Worm (Caenorhabditis elegans) whole organism, young adult: ENCODE measurements around the gene srt-52.

ENCODE experiments used
- B0035.1 ChIP-seq: sonication (generic microtip); optimal IDR thresholded peaks from 2 replicates; lab custom pipeline; 2016; ENCODE audit warnings: missing genetic modification characterization, mild to moderate bottlenecking, missing compliant biosample characterization, missing genotype, missing genetic modification reagents
- B0336.3 ChIP-seq: fragments of 200-800 bp; sonication (Bioruptor generic); IDR thresholded peaks from 2 replicates; pipeline ENCODE4 v1.3.6; 2022; ENCODE audit warnings: missing genetic modification characterization, missing compliant biosample characterization
- C06A6.2 ChIP-seq: fragments of 200-800 bp; sonication (Bioruptor generic); conservative IDR thresholded peaks from 2 replicates; pipeline ENCODE4 v1.3.6; 2022; ENCODE audit warnings: missing genetic modification characterization, missing compliant biosample characterization
- F33H1.4 ChIP-seq: fragments of 200-800 bp; sonication (Bioruptor generic); IDR thresholded peaks from 2 replicates; pipeline ENCODE4 v1.3.6; 2022; ENCODE audit warnings: missing genetic modification reagents, missing genetic modification characterization, missing compliant biosample characterization
- K11D2.4 ChIP-seq: fragments of 200-800 bp; sonication (Bioruptor generic); IDR thresholded peaks from 2 replicates; pipeline ENCODE4 v1.3.6; 2022; ENCODE audit warnings: missing genetic modification reagents, missing genetic modification characterization, missing compliant biosample characterization
- Y67H2A.10 ChIP-seq: fragments of 200-800 bp; sonication (Bioruptor generic); conservative IDR thresholded peaks from 2 replicates; pipeline ENCODE4 v1.3.6; 2022; ENCODE audit warnings: missing genetic modification reagents, missing genetic modification characterization, missing compliant biosample characterization
- Y79H2A.3 ChIP-seq: fragments of 200-800 bp; sonication (Bioruptor generic); conservative IDR thresholded peaks from 2 replicates; pipeline ENCODE4 v1.3.6; 2022; ENCODE audit warnings: missing genetic modification reagents, missing genetic modification characterization, missing compliant biosample characterization
- ZK185.1 ChIP-seq: sonication (generic microtip); optimal IDR thresholded peaks from 2 replicates; lab custom pipeline; 2016; ENCODE audit warnings: mild to moderate bottlenecking, missing genetic modification characterization, missing compliant biosample characterization; ENCODE audit not compliant: poor library complexity, severe bottlenecking
- ama-1 ChIP-seq, 3 experiments: fragments of 150-350 bp in 1 of 3; sonication (generic microtip) in 2 of 3; optimal IDR thresholded peaks; 2 replicates each; lab custom pipeline; 2014 to 2018; ENCODE audit warnings: missing biosample characterization in 2 of 3, missing genetic modification characterization in 2 of 3, missing genetic modification reagents in 2 of 3
- aptf-2 ChIP-seq: fragments of 200-800 bp; sonication (Bioruptor generic); conservative IDR thresholded peaks from 2 replicates; pipeline ENCODE4 v1.3.6; 2022; ENCODE audit warnings: missing genetic modification reagents, missing genetic modification characterization, missing compliant biosample characterization
- athp-1 ChIP-seq: sonication (generic microtip); optimal IDR thresholded peaks from 2 replicates; lab custom pipeline; 2017; ENCODE audit warnings: mild to moderate bottlenecking, missing genetic modification characterization, missing compliant biosample characterization
- attf-3 ChIP-seq: fragments of 200-800 bp; sonication (Bioruptor generic); conservative IDR thresholded peaks from 2 replicates; pipeline ENCODE4 v1.3.6; 2022; ENCODE audit warnings: missing genetic modification reagents, missing genetic modification characterization, missing compliant biosample characterization
- bed-1 ChIP-seq: fragments of 200-800 bp; sonication (Bioruptor generic); IDR thresholded peaks from 2 replicates; pipeline ENCODE4 v1.3.6; 2022; ENCODE audit warnings: missing genetic modification reagents, missing genetic modification characterization, missing compliant biosample characterization
- bed-2 ChIP-seq: fragments of 200-800 bp; sonication (Bioruptor generic); IDR thresholded peaks from 2 replicates; pipeline ENCODE4 v1.3.6; 2022; ENCODE audit warnings: missing genetic modification reagents, missing genetic modification characterization, missing compliant biosample characterization
- ceh-40 ChIP-seq: fragments of 200-800 bp; sonication (Bioruptor generic); IDR thresholded peaks from 2 replicates; pipeline ENCODE4 v1.3.6; 2022; ENCODE audit warnings: missing genetic modification characterization, missing compliant biosample characterization
- ceh-79 ChIP-seq: sonication (generic microtip); optimal IDR thresholded peaks from 2 replicates; lab custom pipeline; 2017; ENCODE audit warnings: mild to moderate bottlenecking, missing genetic modification characterization, missing compliant biosample characterization
- chd-7 ChIP-seq: sonication (generic microtip); optimal IDR thresholded peaks from 2 replicates; lab custom pipeline; 2016; ENCODE audit warnings: mild to moderate bottlenecking, missing genetic modification characterization, moderate library complexity, missing compliant biosample characterization
- ets-4 ChIP-seq: fragments of 200-800 bp; sonication (Bioruptor generic); optimal IDR thresholded peaks from 2 replicates; lab custom pipeline; 2018; ENCODE audit warnings: mild to moderate bottlenecking, missing genetic modification characterization, missing compliant biosample characterization
- gei-17 ChIP-seq: fragments of 200-800 bp; sonication (Bioruptor generic); optimal IDR thresholded peaks from 2 replicates; lab custom pipeline; 2018; ENCODE audit warnings: mild to moderate bottlenecking, missing genetic modification characterization, missing compliant biosample characterization
- hlh-26 ChIP-seq: fragments of 200-800 bp; sonication (Bioruptor generic); conservative IDR thresholded peaks from 2 replicates; pipeline ENCODE4 v1.3.6; 2022; ENCODE audit warnings: missing genetic modification reagents, missing genetic modification characterization, missing compliant biosample characterization
- hmg-20 ChIP-seq: fragments of 200-800 bp; sonication (Bioruptor generic); IDR thresholded peaks from 2 replicates; pipeline ENCODE4 v1.3.6; 2022; ENCODE audit warnings: missing genetic modification reagents, missing genetic modification characterization, missing compliant biosample characterization
- hsf-1 ChIP-seq: fragments of 200-800 bp; sonication (Bioruptor generic); IDR thresholded peaks from 2 replicates; pipeline ENCODE4 v1.3.6; 2022; ENCODE audit warnings: missing genetic modification reagents, missing genetic modification characterization, missing compliant biosample characterization
- lin-35 ChIP-seq, 3 experiments: fragments of 150-350 bp in 2 of 3; sonication (generic microtip) in 1 of 3; optimal IDR thresholded peaks; 2 replicates each; lab custom pipeline; 2014 to 2018; ENCODE audit warnings: missing biosample characterization in 3 of 3, missing genetic modification characterization in 3 of 3, missing genetic modification reagents in 3 of 3
- lin-40 ChIP-seq: sonication (generic microtip); optimal IDR thresholded peaks from 2 replicates; lab custom pipeline; 2016; ENCODE audit warnings: missing genetic modification characterization, mild to moderate bottlenecking, missing compliant biosample characterization, missing genotype, missing genetic modification reagents
- madf-6 ChIP-seq: fragments of 200-800 bp; sonication (Bioruptor generic); IDR thresholded peaks from 2 replicates; pipeline ENCODE4 v1.3.6; 2022; ENCODE audit warnings: missing genetic modification reagents, missing genetic modification characterization, missing compliant biosample characterization
- madf-8 ChIP-seq: fragments of 200-800 bp; sonication (Bioruptor generic); conservative IDR thresholded peaks from 2 replicates; pipeline ENCODE4 v1.3.6; 2022; ENCODE audit warnings: missing genetic modification reagents, missing genetic modification characterization, missing compliant biosample characterization
- nfya-2 ChIP-seq: fragments of 200-800 bp; sonication (Bioruptor generic); IDR thresholded peaks from 2 replicates; pipeline ENCODE4 v1.3.6; 2022; ENCODE audit warnings: missing genetic modification reagents, missing genetic modification characterization, missing compliant biosample characterization
- nhr-120 ChIP-seq: fragments of 200-800 bp; sonication (Bioruptor generic); IDR thresholded peaks from 2 replicates; pipeline ENCODE4 v1.3.6; 2022; ENCODE audit warnings: missing genetic modification characterization, missing compliant biosample characterization
- nhr-179 ChIP-seq: sonication (generic microtip); optimal IDR thresholded peaks from 2 replicates; lab custom pipeline; 2016; ENCODE audit warnings: mild to moderate bottlenecking, missing genetic modification characterization, missing compliant biosample characterization
- nhr-80 ChIP-seq: sonication (generic microtip); optimal IDR thresholded peaks from 2 replicates; lab custom pipeline; 2016; ENCODE audit warnings: missing genetic modification characterization, missing compliant biosample characterization
- sdz-38 ChIP-seq: sonication (generic microtip); optimal IDR thresholded peaks from 2 replicates; lab custom pipeline; 2016; ENCODE audit warnings: missing genotype, missing genetic modification characterization, missing compliant biosample characterization
- snpc-4 ChIP-seq, 5 experiments: fragments of 150-350 bp in 1 of 5; sonication (generic microtip) in 4 of 5; optimal IDR thresholded peaks; 2 replicates each; lab custom pipeline; 2014 to 2018; ENCODE audit warnings: missing genetic modification characterization in 5 of 5, missing biosample characterization in 3 of 5, antibody characterized with exemption in 2 of 5, mild to moderate bottlenecking in 2 of 5, missing compliant biosample characterization in 2 of 5, missing genotype in 2 of 5, moderate library complexity in 2 of 5, missing genetic modification reagents in 1 of 5
- tlf-1 ChIP-seq: fragments of 200-800 bp; sonication (Bioruptor generic); optimal IDR thresholded peaks from 2 replicates; lab custom pipeline; 2018; ENCODE audit warnings: mild to moderate bottlenecking, missing genetic modification characterization, missing compliant biosample characterization
- xnd-1 ChIP-seq: sonication (generic microtip); optimal IDR thresholded peaks from 2 replicates; lab custom pipeline; 2016; ENCODE audit warnings: missing genotype, missing genetic modification reagents, missing genetic modification characterization, missing compliant biosample characterization
- zfh-2 ChIP-seq: fragments of 200-800 bp; sonication (Bioruptor generic); conservative IDR thresholded peaks from 2 replicates; pipeline ENCODE4 v1.3.6; 2022; ENCODE audit warnings: missing genetic modification reagents, missing genetic modification characterization, missing compliant biosample characterization
- zim-3 ChIP-seq: sonication (generic microtip); optimal IDR thresholded peaks from 2 replicates; lab custom pipeline; 2017; ENCODE audit warnings: mild to moderate bottlenecking, missing genetic modification characterization, moderate library complexity, missing compliant biosample characterization
- ztf-26 ChIP-seq: sonication (generic microtip); optimal IDR thresholded peaks from 2 replicates; lab custom pipeline; 2017; ENCODE audit warnings: missing genetic modification characterization, missing compliant biosample characterization
- ztf-3 ChIP-seq: fragments of 200-800 bp; sonication (Bioruptor generic); optimal IDR thresholded peaks from 2 replicates; lab custom pipeline; 2018; ENCODE audit warnings: mild to moderate bottlenecking, missing genetic modification characterization, missing compliant biosample characterization

The srt-52 gene

DNA sequence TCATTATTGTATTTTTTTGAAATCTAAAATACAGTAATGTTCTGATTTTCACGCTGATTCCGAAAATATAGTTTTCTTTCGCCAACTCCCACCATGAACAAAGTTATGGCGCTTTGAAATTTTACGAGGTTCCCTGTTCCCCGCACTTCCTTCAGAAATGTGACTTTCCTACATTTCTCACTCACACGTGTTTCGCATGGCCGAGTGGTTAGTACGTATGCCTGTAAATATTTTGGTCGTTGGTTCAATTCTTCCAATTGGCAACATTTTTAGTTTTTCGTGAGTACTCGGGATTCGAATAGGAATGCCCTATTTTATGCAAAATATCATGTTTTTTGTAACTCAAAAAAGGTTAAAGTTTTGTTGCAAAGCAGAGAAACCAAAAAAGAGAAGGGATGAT is 2.6 kb downstream of the srt-52 start (continued):
- TF ChIP-seq ama-1 (optimal IDR thresholded peaks at IDR 0.05; lab: Kevin White, UChicago) (no peak), ama-1 (GFP tag; optimal IDR thresholded peaks at IDR 0.05; lab: Kevin White, UChicago) (peak; percentile 60 to 66), madf-8 (GFP tag; lab: Robert Waterston, UW) (0 out of 2 replicates have a peak, but pooled peaks have one; percentile 21), hlh-26 (GFP tag; lab: Robert Waterston, UW) (no peak), ceh-79 (no peak), Y79H2A.3 (no peak), lin-40 (tag; lab: Kevin White, UChicago) (no peak), ztf-26 (tag; lab: Kevin White, UChicago) (peak; percentile 33), K11D2.4 (no peak), C06A6.2 (GFP tag; lab: Robert Waterston, UW) (no peak), B0336.3 (GFP tag; lab: Robert Waterston, UW) (no peak), nhr-120 (0 out of 2 replicates have a peak, but pooled peaks have one; percentile 24), ets-4 (GFP tag; lab: Kevin White, UChicago) (peak; percentile 38), nhr-179 (tag; lab: Kevin White, UChicago) (no peak), gei-17 (GFP tag; lab: Kevin White, UChicago) (no peak), nhr-80 (tag; lab: Kevin White, UChicago) (no peak), madf-6 (GFP tag; lab: Robert Waterston, UW) (no peak; the same call in none of the 2 replicates), xnd-1 (tag; lab: Kevin White, UChicago) (no peak), lin-35 (GFP tag; optimal IDR thresholded peaks at IDR 0.05; lab: Kevin White, UChicago) (peak in 1 of 3 experiments; percentile 36), sdz-38 (tag; lab: Kevin White, UChicago) (no peak), aptf-2 (GFP tag; lab: Robert Waterston, UW) (no peak), F33H1.4 (0 out of 2 replicates have a peak, but pooled peaks have one; percentile 11), bed-1 (GFP tag; lab: Robert Waterston, UW) (no peak), athp-1 (peak; percentile 69), chd-7 (tag; lab: Kevin White, UChicago) (peak; percentile 80), ceh-40 (GFP tag; lab: Robert Waterston, UW) (peak; percentile 84), ZK185.1 (tag; lab: Kevin White, UChicago) (peak; percentile 71), zfh-2 (no peak), bed-2 (0 out of 2 replicates have a peak, but pooled peaks have one; percentile 21), nfya-2 (GFP tag; lab: Robert Waterston, UW) (no peak), hsf-1 (no peak), hmg-20 (GFP tag; lab: Robert Waterston, UW) (0 out of 2 replicates have a peak, but pooled peaks have one; percentile 22)
- TF ChIP-seq, all 124 proteins: peak for 66

DNA sequence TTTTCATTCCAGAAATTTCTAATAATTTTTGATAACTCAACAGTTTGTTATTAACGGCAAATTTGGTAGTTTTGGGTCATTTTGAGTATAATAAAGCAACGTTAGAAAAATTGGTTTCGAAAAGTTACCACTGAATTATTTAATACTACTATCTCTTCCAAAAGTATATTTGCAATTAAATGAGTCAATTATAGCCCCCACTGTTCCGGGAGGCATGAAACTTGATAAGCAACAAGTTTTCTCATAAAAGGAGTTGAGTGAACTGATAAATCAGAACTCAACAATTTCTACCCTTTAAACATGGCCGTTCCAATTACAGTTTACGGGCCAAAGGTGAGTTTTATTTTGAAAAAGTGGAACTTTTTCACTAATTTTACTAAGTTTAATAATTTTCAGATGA is 7.2 kb downstream of the srt-52 start, which contains the start of gene B0348.1:
Gene B0348.1, plus strand, starts transcription at position 301 of the 400 bp plus-strand sequence.
- no peak for TF ChIP-seq lin-40 (tag; lab: Kevin White, UChicago)
- no peak for TF ChIP-seq zfh-2
- TF ChIP-seq hlh-26 (GFP tag; lab: Robert Waterston, UW): no peak
- no peak for TF ChIP-seq snpc-4 (GFP tag; optimal IDR thresholded peaks at IDR 0.05; lab: Kevin White, UChicago)
- TF ChIP-seq snpc-4 (tag; optimal IDR thresholded peaks at IDR 0.05; lab: Kevin White, UChicago): no peak
- no peak for TF ChIP-seq attf-3
- no peak for TF ChIP-seq B0035.1 (tag; lab: Kevin White, UChicago)
- no peak for TF ChIP-seq ztf-3 (GFP tag; lab: Kevin White, UChicago)
- TF ChIP-seq hmg-20 (GFP tag; lab: Robert Waterston, UW): no peak

DNA sequence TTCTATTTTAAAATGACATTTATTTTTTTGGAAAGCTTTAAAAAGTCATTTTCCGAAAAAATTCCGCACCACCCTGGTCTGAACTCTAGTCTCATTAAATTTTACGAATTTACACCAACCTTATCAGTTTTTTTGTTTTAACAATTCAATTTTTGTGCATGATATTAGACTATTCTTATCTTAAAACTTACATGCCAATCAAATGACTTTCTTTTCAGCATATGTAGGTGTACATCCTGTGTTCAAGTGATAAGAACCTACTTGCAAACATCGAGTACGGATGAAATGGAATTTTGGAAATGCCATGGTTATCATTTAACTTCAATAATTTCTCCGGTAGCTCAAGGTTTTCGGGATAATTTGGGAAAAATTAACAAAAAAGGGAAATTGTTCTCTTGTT is 8.0 kb downstream of the srt-52 start:
- peak; percentile 68 for TF ChIP-seq nhr-80 (tag; lab: Kevin White, UChicago)
- no peak for TF ChIP-seq zim-3 (tag; lab: Kevin White, UChicago)
- TF ChIP-seq ama-1 (optimal IDR thresholded peaks at IDR 0.05; lab: Kevin White, UChicago): no peak
- TF ChIP-seq ama-1 (GFP tag; optimal IDR thresholded peaks at IDR 0.05; lab: Kevin White, UChicago): no peak
- TF ChIP-seq tlf-1: no peak
- no peak for TF ChIP-seq ztf-3 (GFP tag; lab: Kevin White, UChicago)
- TF ChIP-seq Y67H2A.10 (GFP tag; lab: Robert Waterston, UW): no peak
